Worm (Caenorhabditis elegans) whole organism, early embryonic: ENCODE results near the gene eif-2Bdelta.

Experiments
- B0310.2 ChIP-seq: sonication (generic microtip); optimal IDR thresholded peaks from 2 replicates; lab custom pipeline; 2016; ENCODE audit warnings: mild to moderate bottlenecking, missing genetic modification characterization, missing compliant biosample characterization
- F13C5.2 ChIP-seq: sonication (generic microtip); optimal IDR thresholded peaks from 2 replicates; lab custom pipeline; 2017; ENCODE audit warnings: mild to moderate bottlenecking, missing genetic modification characterization, inconsistent platforms, missing compliant biosample characterization
- aly-1 ChIP-seq: sonication (generic microtip); optimal IDR thresholded peaks from 2 replicates; lab custom pipeline; 2016; ENCODE audit warnings: missing genetic modification characterization, missing compliant biosample characterization
- ama-1 ChIP-seq: fragments of 150-350 bp; optimal IDR thresholded peaks from 2 replicates; lab custom pipeline; 2014
- ceh-13 ChIP-seq: fragments of 200-800 bp; sonication (Bioruptor generic); optimal IDR thresholded peaks from 2 replicates; lab custom pipeline; 2018; ENCODE audit warnings: mild to moderate bottlenecking, missing genetic modification characterization, missing compliant biosample characterization
- ceh-36 ChIP-seq: sonication (generic microtip); optimal IDR thresholded peaks from 2 replicates; lab custom pipeline; 2016; ENCODE audit warnings: missing genetic modification characterization, inconsistent platforms, missing compliant biosample characterization
- ets-7 ChIP-seq: sonication (generic microtip); optimal IDR thresholded peaks from 2 replicates; lab custom pipeline; 2016; ENCODE audit warnings: missing genotype, missing genetic modification characterization, missing compliant biosample characterization
- flt-1 ChIP-seq: fragments of 200-800 bp; sonication (Bioruptor generic); IDR thresholded peaks from 2 replicates; pipeline ENCODE4 v1.3.6; 2022; ENCODE audit warnings: missing genetic modification characterization, missing compliant biosample characterization
- hmbx-1 ChIP-seq: sonication (generic microtip); optimal IDR thresholded peaks from 2 replicates; lab custom pipeline; 2016; ENCODE audit warnings: mild to moderate bottlenecking, missing genetic modification characterization, missing compliant biosample characterization
- hmg-4 ChIP-seq: fragments of 200-800 bp; sonication (Bioruptor generic); optimal IDR thresholded peaks from 2 replicates; lab custom pipeline; 2018; ENCODE audit warnings: mild to moderate bottlenecking, missing genetic modification characterization, missing compliant biosample characterization
- hnd-1 ChIP-seq: sonication (generic microtip); optimal IDR thresholded peaks from 2 replicates; lab custom pipeline; 2016; ENCODE audit warnings: missing genetic modification characterization, missing compliant biosample characterization
- pes-1 ChIP-seq: fragments of 200-800 bp; sonication (Bioruptor generic); IDR thresholded peaks from 2 replicates; pipeline ENCODE4 v1.3.6; 2022; ENCODE audit warnings: missing genetic modification reagents, missing genetic modification characterization, missing compliant biosample characterization
- scrt-1 ChIP-seq: fragments of 200-800 bp; sonication (Bioruptor generic); IDR thresholded peaks from 2 replicates; pipeline ENCODE4 v1.3.6; 2022; ENCODE audit warnings: missing genetic modification characterization, missing compliant biosample characterization
- sea-1 ChIP-seq: fragments of 200-800 bp; sonication (Bioruptor generic); conservative IDR thresholded peaks from 2 replicates; pipeline ENCODE4 v1.3.6; 2022; ENCODE audit warnings: missing genetic modification characterization, missing compliant biosample characterization
- tbx-11 ChIP-seq: fragments of 200-800 bp; sonication (Bioruptor generic); IDR thresholded peaks from 2 replicates; pipeline ENCODE4 v1.3.6; 2022; ENCODE audit warnings: missing genetic modification characterization, missing compliant biosample characterization
- tbx-37 ChIP-seq: fragments of 200-800 bp; sonication (Bioruptor generic); conservative IDR thresholded peaks from 2 replicates; pipeline ENCODE4 v1.3.6; 2022; ENCODE audit warnings: missing genetic modification reagents, missing genetic modification characterization, missing compliant biosample characterization
- tra-4 ChIP-seq: sonication (generic microtip); optimal IDR thresholded peaks from 2 replicates; lab custom pipeline; 2017; ENCODE audit warnings: missing genetic modification characterization, missing compliant biosample characterization

eif-2Bdelta gene

DNA sequence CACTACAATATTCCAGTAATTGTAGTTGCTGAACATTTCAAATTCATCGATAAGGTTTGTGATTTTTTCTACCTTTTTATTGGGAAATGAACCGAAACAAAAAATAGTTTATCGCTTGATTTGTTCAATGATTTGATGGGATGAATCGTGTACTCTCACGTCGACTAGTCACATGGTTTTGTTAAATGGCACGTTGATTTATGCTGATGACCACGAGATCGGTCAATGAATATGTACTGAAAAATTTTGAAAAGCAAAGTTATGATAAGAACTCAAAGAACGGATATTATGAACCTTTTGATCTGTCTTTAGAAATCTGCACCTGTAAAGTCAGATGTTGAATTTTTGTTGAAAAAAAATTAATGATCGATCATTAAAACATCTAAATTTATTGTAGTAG is 2.7 kb downstream of the eif-2Bdelta start:
- no peak for TF ChIP-seq ceh-36 (tag; lab: Kevin White, UChicago)
- TF ChIP-seq tbx-37 (GFP tag; lab: Robert Waterston, UW): no peak
- TF ChIP-seq aly-1 (tag; lab: Kevin White, UChicago): no peak
- TF ChIP-seq sea-1 (GFP tag; lab: Robert Waterston, UW): no peak
- TF ChIP-seq ceh-13 (GFP tag; lab: Kevin White, UChicago): no peak
- TF ChIP-seq scrt-1: no peak
- TF ChIP-seq ama-1 (lab: Kevin White, UChicago): no peak
- TF ChIP-seq hnd-1 (tag; lab: Kevin White, UChicago): no peak
- no peak for TF ChIP-seq tra-4
- TF ChIP-seq B0310.2 (tag; lab: Kevin White, UChicago): no peak
- TF ChIP-seq tbx-11 (GFP tag; lab: Robert Waterston, UW): no peak
- TF ChIP-seq pes-1 (GFP tag; lab: Robert Waterston, UW): no peak
- TF ChIP-seq hmbx-1 (tag; lab: Kevin White, UChicago): no peak
- no peak for TF ChIP-seq hmg-4 (GFP tag; lab: Kevin White, UChicago)
- TF ChIP-seq F13C5.2 (tag; lab: Kevin White, UChicago): no peak
- TF ChIP-seq ets-7 (tag; lab: Kevin White, UChicago): no peak
- TF ChIP-seq flt-1 (GFP tag; lab: Robert Waterston, UW): no peak

DNA sequence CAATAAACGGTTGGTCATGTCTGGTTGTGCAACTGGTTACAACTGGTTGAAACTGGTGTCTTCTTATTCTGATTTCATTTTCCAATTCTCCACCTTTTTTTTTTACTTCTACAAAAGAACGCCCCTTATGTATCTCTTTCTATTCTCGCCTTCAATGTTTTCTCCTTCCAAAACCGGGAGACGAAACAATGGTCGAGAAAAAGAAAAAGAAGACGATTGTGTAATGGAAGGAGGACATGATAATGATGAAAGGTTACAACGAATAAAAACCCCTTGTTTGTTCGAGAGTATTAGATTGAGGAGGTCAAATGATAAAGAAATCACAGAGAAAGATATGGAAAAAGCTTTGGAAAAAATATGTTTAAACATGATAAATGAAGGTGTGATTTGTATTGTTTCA is 5.2 kb downstream of the eif-2Bdelta start, which contains the start of gene C50F4.8:
Gene C50F4.8, minus strand, starts transcription at position 28 of the 400 bp plus-strand sequence.
- TF ChIP-seq flt-1 (GFP tag; lab: Robert Waterston, UW): no peak
- no peak for TF ChIP-seq ama-1 (lab: Kevin White, UChicago)
- no peak for TF ChIP-seq tbx-11 (GFP tag; lab: Robert Waterston, UW)
- TF ChIP-seq hmbx-1 (tag; lab: Kevin White, UChicago): no peak
- no peak for TF ChIP-seq hmg-4 (GFP tag; lab: Kevin White, UChicago)
- TF ChIP-seq sea-1 (GFP tag; lab: Robert Waterston, UW): no peak
- no peak for TF ChIP-seq ets-7 (tag; lab: Kevin White, UChicago)
- TF ChIP-seq ceh-36 (tag; lab: Kevin White, UChicago): no peak

DNA sequence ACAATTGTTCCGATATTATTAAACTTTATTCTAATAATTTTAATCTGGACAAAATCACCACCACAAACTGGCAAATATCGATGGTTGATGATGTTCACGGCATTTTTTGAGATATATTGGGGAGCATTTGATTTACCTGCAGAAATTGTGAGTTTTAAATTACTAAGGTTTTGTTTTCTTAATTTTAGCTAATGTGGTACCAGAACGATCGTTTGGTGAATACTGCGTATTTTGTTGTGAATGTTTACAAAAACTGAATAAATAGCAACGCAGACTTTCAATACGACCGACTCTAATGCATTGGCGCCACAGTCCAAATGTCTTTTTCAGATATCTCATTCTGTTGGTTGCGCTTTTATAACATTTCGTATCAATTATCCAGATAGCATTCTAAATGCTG is 8.1 kb downstream of the eif-2Bdelta start:
- TF ChIP-seq flt-1 (GFP tag; lab: Robert Waterston, UW) (no peak), aly-1 (tag; lab: Kevin White, UChicago) (no peak), hmbx-1 (tag; lab: Kevin White, UChicago) (no peak), tbx-37 (GFP tag; lab: Robert Waterston, UW) (no peak), B0310.2 (tag; lab: Kevin White, UChicago) (no peak), ama-1 (lab: Kevin White, UChicago) (no peak), hmg-4 (GFP tag; lab: Kevin White, UChicago) (no peak), ets-7 (tag; lab: Kevin White, UChicago) (no peak), tbx-11 (GFP tag; lab: Robert Waterston, UW) (no peak), pes-1 (GFP tag; lab: Robert Waterston, UW) (no peak), sea-1 (GFP tag; lab: Robert Waterston, UW) (no peak)

DNA sequence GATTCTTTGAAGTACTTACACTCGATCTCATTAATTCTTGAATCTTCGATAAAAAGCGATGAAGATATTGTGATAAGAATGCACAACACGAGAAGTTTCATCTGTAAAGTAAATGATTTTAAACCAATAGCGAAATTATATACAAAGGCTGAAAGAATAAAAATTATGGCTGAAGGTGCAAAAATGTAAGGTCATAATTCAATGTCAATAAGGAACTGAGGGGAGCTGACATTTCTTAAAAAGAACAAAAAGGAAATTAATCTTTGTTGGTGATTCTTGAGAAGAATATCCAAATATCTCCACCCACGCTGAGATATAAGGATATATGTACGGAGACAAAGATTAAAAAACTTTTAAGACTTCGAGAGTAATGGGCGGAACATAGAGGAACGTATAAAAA is 10.5 kb downstream of the eif-2Bdelta start, which contains the start of gene C50F4.9:
Gene C50F4.9, minus strand, starts transcription at position 101 of the 400 bp plus-strand sequence.
- no peak for TF ChIP-seq tbx-37 (GFP tag; lab: Robert Waterston, UW)
- TF ChIP-seq tra-4: no peak
- TF ChIP-seq ets-7 (tag; lab: Kevin White, UChicago): no peak
- TF ChIP-seq ceh-13 (GFP tag; lab: Kevin White, UChicago): no peak
- no peak for TF ChIP-seq ama-1 (lab: Kevin White, UChicago)
- TF ChIP-seq aly-1 (tag; lab: Kevin White, UChicago): no peak
- no peak for TF ChIP-seq hmbx-1 (tag; lab: Kevin White, UChicago)
- TF ChIP-seq hnd-1 (tag; lab: Kevin White, UChicago): no peak
- no peak for TF ChIP-seq flt-1 (GFP tag; lab: Robert Waterston, UW)
- TF ChIP-seq ceh-36 (tag; lab: Kevin White, UChicago): no peak
- no peak for TF ChIP-seq hmg-4 (GFP tag; lab: Kevin White, UChicago)
- no peak for TF ChIP-seq sea-1 (GFP tag; lab: Robert Waterston, UW)
- no peak for TF ChIP-seq F13C5.2 (tag; lab: Kevin White, UChicago)
- no peak for TF ChIP-seq pes-1 (GFP tag; lab: Robert Waterston, UW)
- no peak for TF ChIP-seq B0310.2 (tag; lab: Kevin White, UChicago)
- no peak for TF ChIP-seq scrt-1

DNA sequence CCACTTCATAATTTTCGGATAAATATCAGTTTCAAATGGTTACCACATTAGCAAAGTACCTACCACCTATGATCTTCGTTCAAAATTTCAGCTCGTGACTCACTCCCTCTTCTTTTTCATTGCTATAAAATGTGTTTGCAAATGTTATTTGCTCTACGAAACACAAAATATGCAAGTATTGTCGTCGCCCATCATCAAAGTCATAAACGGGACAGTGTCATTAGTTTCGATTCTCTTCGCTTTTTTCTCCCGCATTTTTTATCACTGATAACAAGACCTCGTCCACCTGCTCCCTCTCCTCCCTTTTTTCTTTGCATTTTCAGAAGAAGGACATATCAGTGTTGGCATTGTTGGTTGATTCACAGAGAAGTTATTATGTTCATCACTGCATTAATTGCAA is 12.8 kb downstream of the eif-2Bdelta start, which contains the start of gene C50F4.1:
Gene C50F4.1, plus strand, starts transcription at position 324 of the 400 bp plus-strand sequence.
- TF ChIP-seq scrt-1 (no peak), ceh-36 (tag; lab: Kevin White, UChicago) (no peak), tbx-37 (GFP tag; lab: Robert Waterston, UW) (no peak), flt-1 (GFP tag; lab: Robert Waterston, UW) (no peak), hmbx-1 (tag; lab: Kevin White, UChicago) (no peak)

DNA sequence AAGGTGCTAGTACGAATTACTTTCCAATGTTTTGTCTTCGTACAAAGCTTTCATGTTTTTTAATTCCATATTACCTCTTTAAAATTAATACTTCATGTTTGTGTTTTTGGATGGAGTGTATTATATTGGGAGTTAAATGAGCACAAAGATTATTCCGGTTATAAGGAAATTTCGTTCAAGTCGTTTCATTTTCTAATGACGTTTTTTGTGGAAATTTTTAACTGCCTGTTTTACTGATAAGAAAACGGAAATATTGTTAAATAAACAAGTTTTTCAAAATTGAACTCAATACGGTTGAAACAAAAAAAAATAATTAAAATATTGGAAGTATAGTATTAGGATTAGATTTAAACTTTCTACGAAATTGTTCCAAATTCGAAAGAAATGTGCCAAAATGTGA is 13.7 kb downstream of the eif-2Bdelta start:
- TF ChIP-seq aly-1 (tag; lab: Kevin White, UChicago) (no peak), tra-4 (no peak), tbx-37 (GFP tag; lab: Robert Waterston, UW) (no peak), tbx-11 (GFP tag; lab: Robert Waterston, UW) (no peak), F13C5.2 (tag; lab: Kevin White, UChicago) (no peak), B0310.2 (tag; lab: Kevin White, UChicago) (no peak), ama-1 (lab: Kevin White, UChicago) (no peak), ceh-13 (GFP tag; lab: Kevin White, UChicago) (no peak)

DNA sequence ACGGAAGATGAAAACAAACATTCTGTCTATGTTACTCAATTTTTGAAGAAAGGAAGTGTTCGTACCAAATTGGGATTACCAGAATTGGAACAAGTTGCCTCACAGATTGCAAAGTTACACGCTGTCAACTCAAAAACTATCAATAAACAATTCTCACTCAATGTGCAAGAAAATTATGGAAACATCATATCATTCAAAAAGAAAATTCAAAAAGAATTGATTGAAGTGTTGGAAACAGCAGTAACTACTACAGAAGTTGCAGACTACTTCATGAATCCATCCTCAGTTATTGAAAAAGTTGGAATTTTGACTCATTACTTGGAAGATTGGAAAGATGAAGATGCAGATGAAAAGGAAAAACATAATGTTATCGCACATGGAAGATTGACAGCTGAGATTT is 14.4 kb downstream of the eif-2Bdelta start:
- TF ChIP-seq pes-1 (GFP tag; lab: Robert Waterston, UW) (no peak), sea-1 (GFP tag; lab: Robert Waterston, UW) (no peak), hmbx-1 (tag; lab: Kevin White, UChicago) (no peak), ets-7 (tag; lab: Kevin White, UChicago) (no peak), tra-4 (no peak), F13C5.2 (tag; lab: Kevin White, UChicago) (no peak), flt-1 (GFP tag; lab: Robert Waterston, UW) (no peak), scrt-1 (no peak), hnd-1 (tag; lab: Kevin White, UChicago) (no peak), ceh-36 (tag; lab: Kevin White, UChicago) (no peak), B0310.2 (tag; lab: Kevin White, UChicago) (no peak), aly-1 (tag; lab: Kevin White, UChicago) (no peak), hmg-4 (GFP tag; lab: Kevin White, UChicago) (no peak), tbx-37 (GFP tag; lab: Robert Waterston, UW) (no peak), ama-1 (lab: Kevin White, UChicago) (no peak), ceh-13 (GFP tag; lab: Kevin White, UChicago) (no peak)
